Fruit fly (Drosophila melanogaster) whole organism, embryonic: ENCODE results near the gene CG34265.

Source experiments
- Abd-B ChIP-seq: fragments of 200-800 bp; sonication (Bioruptor generic); optimal IDR thresholded peaks from 2 replicates; lab custom pipeline; 2018; ENCODE audit warnings: missing biosample characterization, mild to moderate bottlenecking, missing genetic modification characterization, moderate library complexity
- Antp ChIP-seq: fragments of 200-800 bp; sonication (Bioruptor generic); optimal IDR thresholded peaks from 3 replicates; lab custom pipeline; 2016; ENCODE audit warnings: missing biosample characterization, missing genetic modification characterization
- Bdp1 ChIP-seq: fragments of 200-800 bp; sonication (Bioruptor generic); optimal IDR thresholded peaks from 3 replicates; lab custom pipeline; 2016; ENCODE audit warnings: missing biosample characterization, missing genetic modification characterization
- CG10979 ChIP-seq: fragments of 200-800 bp; sonication (Bioruptor generic); optimal IDR thresholded peaks from 2 replicates; lab custom pipeline; 2018; ENCODE audit warnings: missing biosample characterization, mild to moderate bottlenecking, missing genetic modification characterization, moderate library complexity
- CG11456 ChIP-seq: fragments of 200-800 bp; sonication (Bioruptor generic); IDR thresholded peaks from 3 replicates; pipeline ENCODE4 v1.3.6; 2022; ENCODE audit warnings: missing biosample characterization, missing genetic modification characterization
- CG11695 ChIP-seq: fragments of 200-800 bp; sonication (Bioruptor generic); IDR thresholded peaks from 3 replicates; pipeline ENCODE4 v1.3.6; 2022; ENCODE audit warnings: missing biosample characterization, missing genetic modification characterization
- CG13296 ChIP-seq: fragments of 200-800 bp; sonication (Bioruptor generic); optimal IDR thresholded peaks from 3 replicates; lab custom pipeline; 2018; ENCODE audit warnings: missing biosample characterization, mild to moderate bottlenecking, missing genetic modification characterization
- CG1647 ChIP-seq: fragments of 200-800 bp; sonication (Bioruptor generic); optimal IDR thresholded peaks from 3 replicates; lab custom pipeline; 2016; ENCODE audit warnings: missing biosample characterization, missing genetic modification characterization
- CG16779 ChIP-seq: fragments of 200-800 bp; sonication (Bioruptor generic); IDR thresholded peaks from 2 replicates; pipeline ENCODE4 v1.3.6; 2022; ENCODE audit warnings: missing biosample characterization, missing genetic modification characterization
- CG16863 ChIP-seq: fragments of 200-800 bp; sonication (Bioruptor generic); optimal IDR thresholded peaks from 3 replicates; lab custom pipeline; 2016; ENCODE audit warnings: missing biosample characterization, missing genetic modification characterization
- CG17361 ChIP-seq: fragments of 200-800 bp; sonication (Bioruptor generic); IDR thresholded peaks from 3 replicates; pipeline ENCODE4 v1.3.6; 2022; ENCODE audit warnings: missing biosample characterization, missing genetic modification characterization
- CG31365 ChIP-seq: fragments of 200-800 bp; sonication (Bioruptor generic); optimal IDR thresholded peaks from 2 replicates; lab custom pipeline; 2018; ENCODE audit warnings: missing biosample characterization, mild to moderate bottlenecking, missing genetic modification characterization
- CG31388 ChIP-seq: fragments of 200-800 bp; sonication (Bioruptor generic); optimal IDR thresholded peaks from 2 replicates; lab custom pipeline; 2016; ENCODE audit warnings: missing biosample characterization, missing genetic modification characterization
- CG31441 ChIP-seq: fragments of 200-800 bp; sonication (Bioruptor generic); IDR thresholded peaks from 2 replicates; pipeline ENCODE4 v1.3.6; 2022; ENCODE audit warnings: missing biosample characterization, missing genetic modification characterization
- CG3726 ChIP-seq: fragments of 200-800 bp; sonication (Bioruptor generic); IDR thresholded peaks from 3 replicates; pipeline ENCODE4, ENCODE4 v1.3.6; 2022; ENCODE audit warnings: missing biosample characterization, missing genetic modification characterization
- CG7745 ChIP-seq: fragments of 200-800 bp; sonication (Bioruptor generic); optimal IDR thresholded peaks from 2 replicates; lab custom pipeline; 2018; ENCODE audit warnings: missing biosample characterization, mild to moderate bottlenecking, missing genetic modification characterization, moderate library complexity
- CG7786 ChIP-seq: fragments of 200-800 bp; sonication (Bioruptor generic); optimal IDR thresholded peaks from 2 replicates; lab custom pipeline; 2016; ENCODE audit warnings: missing biosample characterization, missing genetic modification characterization
- CG9797 ChIP-seq: fragments of 200-800 bp; sonication (Bioruptor generic); optimal IDR thresholded peaks from 3 replicates; lab custom pipeline; 2018; ENCODE audit warnings: missing biosample characterization, mild to moderate bottlenecking, missing genetic modification characterization
- Dbx ChIP-seq: fragments of 200-800 bp; sonication (Bioruptor generic); IDR thresholded peaks from 3 replicates; pipeline ENCODE4 v1.3.6; 2022; ENCODE audit warnings: missing biosample characterization, missing genetic modification characterization
- Doc2 ChIP-seq: fragments of 200-800 bp; sonication (Bioruptor generic); IDR thresholded peaks from 2 replicates; pipeline ENCODE4 v1.3.6; 2022; ENCODE audit warnings: missing biosample characterization, missing genetic modification characterization
- Fer1 ChIP-seq: fragments of 200-800 bp; sonication (Bioruptor generic); optimal IDR thresholded peaks from 2 replicates; lab custom pipeline; 2017; ENCODE audit warnings: missing biosample characterization, mild to moderate bottlenecking, missing genetic modification characterization
- HLHmδ ChIP-seq: fragments of 200-800 bp; sonication (Bioruptor generic); optimal IDR thresholded peaks from 2 replicates; lab custom pipeline; 2018; ENCODE audit warnings: missing biosample characterization, mild to moderate bottlenecking, missing genetic modification characterization, moderate library complexity
- Hand ChIP-seq: fragments of 200-800 bp; sonication (Bioruptor generic); optimal IDR thresholded peaks from 2 replicates; lab custom pipeline; 2017; ENCODE audit warnings: mild to moderate bottlenecking, missing biosample characterization, missing genetic modification reagents, missing genetic modification characterization
- HmgZ ChIP-seq: fragments of 200-800 bp; sonication (Bioruptor generic); optimal IDR thresholded peaks from 2 replicates; lab custom pipeline; 2018; ENCODE audit warnings: missing biosample characterization, mild to moderate bottlenecking, missing genetic modification characterization
- Hr78 ChIP-seq, 2 experiments: fragments of 200-800 bp in 1 of 2; fragments of >200 bp in 1 of 2; sonication (Bioruptor generic) in 1 of 2; optimal IDR thresholded peaks; 2 replicates each; lab custom pipeline; 2017 to 2019; ENCODE audit warnings: missing biosample characterization in 2 of 2, missing genetic modification characterization in 2 of 2, mild to moderate bottlenecking in 1 of 2, moderate library complexity in 1 of 2
- Lim3 ChIP-seq: fragments of 200-800 bp; sonication (Bioruptor generic); IDR thresholded peaks from 2 replicates; pipeline ENCODE4 v1.3.6; 2022; ENCODE audit warnings: missing biosample characterization, missing genetic modification characterization
- Lpt ChIP-seq: fragments of >200 bp; optimal IDR thresholded peaks from 2 replicates; lab custom pipeline; 2018; ENCODE audit warnings: missing biosample characterization, missing genetic modification characterization
- NK7.1 ChIP-seq: fragments of 200-800 bp; sonication (Bioruptor generic); optimal IDR thresholded peaks from 3 replicates; lab custom pipeline; 2016; ENCODE audit warnings: missing biosample characterization, missing genetic modification characterization
- Opbp ChIP-seq: fragments of 200-800 bp; sonication (Bioruptor generic); IDR thresholded peaks from 3 replicates; pipeline ENCODE4 v1.3.6; 2022; ENCODE audit warnings: missing biosample characterization, missing genetic modification characterization; ENCODE audit not compliant: partially characterized antibody
- Side ChIP-seq: fragments of 200-800 bp; sonication (Bioruptor generic); optimal IDR thresholded peaks from 2 replicates; lab custom pipeline; 2016; ENCODE audit warnings: missing biosample characterization, missing genetic modification characterization
- Sox102F ChIP-seq: fragments of 200-800 bp; sonication (Bioruptor generic); optimal IDR thresholded peaks from 2 replicates; lab custom pipeline; 2018; ENCODE audit warnings: missing biosample characterization, mild to moderate bottlenecking, missing genetic modification characterization, moderate library complexity
- Taf1 ChIP-seq: fragments of 200-800 bp; sonication (Bioruptor generic); IDR thresholded peaks from 2 replicates; pipeline ENCODE4 v1.3.6; 2022; ENCODE audit warnings: missing biosample characterization, missing genetic modification characterization
- ap ChIP-seq: fragments of 200-800 bp; sonication (Bioruptor generic); IDR thresholded peaks from 2 replicates; pipeline ENCODE4 v1.3.6; 2022; ENCODE audit warnings: missing biosample characterization, missing genetic modification characterization
- ash1 ChIP-seq: fragments of 200-800 bp; sonication (Bioruptor generic); optimal IDR thresholded peaks from 2 replicates; lab custom pipeline; 2018; ENCODE audit warnings: missing biosample characterization, mild to moderate bottlenecking, missing genetic modification characterization
- en ChIP-seq: fragments of 200-800 bp; sonication (Bioruptor generic); optimal IDR thresholded peaks from 2 replicates; lab custom pipeline; 2016; ENCODE audit warnings: missing biosample characterization, missing genetic modification characterization
- esg ChIP-seq: fragments of 200-800 bp; sonication (Bioruptor generic); conservative IDR thresholded peaks from 2 replicates; pipeline ENCODE4 v1.3.6; 2022; ENCODE audit warnings: missing biosample characterization, missing genetic modification characterization
- fd102C ChIP-seq: fragments of 200-800 bp; sonication (Bioruptor generic); optimal IDR thresholded peaks from 2 replicates; lab custom pipeline; 2018; ENCODE audit warnings: missing biosample characterization, mild to moderate bottlenecking, missing genetic modification characterization, moderate library complexity
- gcm ChIP-seq: fragments of 200-800 bp; sonication (Bioruptor generic); optimal IDR thresholded peaks from 2 replicates; lab custom pipeline; 2019; ENCODE audit warnings: missing biosample characterization, mild to moderate bottlenecking, missing genetic modification characterization, moderate library complexity
- gfzf ChIP-seq: fragments of 200-800 bp; sonication (Bioruptor generic); optimal IDR thresholded peaks from 2 replicates; lab custom pipeline; 2016; ENCODE audit warnings: missing biosample characterization, mild to moderate bottlenecking, missing genetic modification characterization, moderate library complexity
- grn ChIP-seq: fragments of 200-800 bp; sonication (Bioruptor generic); optimal IDR thresholded peaks from 3 replicates; lab custom pipeline; 2017; ENCODE audit warnings: missing biosample characterization, missing genetic modification characterization
- kay ChIP-seq: fragments of 200-800 bp; sonication (Bioruptor generic); optimal IDR thresholded peaks from 2 replicates; lab custom pipeline; 2016; ENCODE audit warnings: missing biosample characterization, missing genetic modification characterization
- odd ChIP-seq: fragments of 200-800 bp; sonication (Bioruptor generic); optimal IDR thresholded peaks from 2 replicates; lab custom pipeline; 2017; ENCODE audit warnings: missing biosample characterization, mild to moderate bottlenecking, missing genetic modification characterization
- peb ChIP-seq: fragments of 200-800 bp; sonication (Bioruptor generic); IDR thresholded peaks from 2 replicates; pipeline ENCODE4 v1.3.6; 2022; ENCODE audit warnings: missing biosample characterization, missing genetic modification characterization
- ro ChIP-seq: fragments of 200-800 bp; sonication (Bioruptor generic); IDR thresholded peaks from 2 replicates; pipeline ENCODE4 v1.3.6; 2022; ENCODE audit warnings: missing biosample characterization, missing genetic modification characterization
- seq ChIP-seq: fragments of 200-800 bp; sonication (Bioruptor generic); IDR thresholded peaks from 2 replicates; pipeline ENCODE4 v1.3.6; 2022; ENCODE audit warnings: missing biosample characterization, missing genetic modification characterization
- sima ChIP-seq: fragments of 200-800 bp; sonication (Bioruptor generic); optimal IDR thresholded peaks from 2 replicates; lab custom pipeline; 2016; ENCODE audit warnings: missing biosample characterization, missing genetic modification characterization
- stc ChIP-seq: fragments of 200-800 bp; sonication (Bioruptor generic); IDR thresholded peaks from 2 replicates; pipeline ENCODE4 v1.3.6; 2022; ENCODE audit warnings: missing biosample characterization, missing genetic modification characterization
- ttk ChIP-seq: fragments of 200-800 bp; sonication (Bioruptor generic); IDR thresholded peaks from 2 replicates; pipeline ENCODE4 v2.1.2; 2022; ENCODE audit warnings: missing biosample characterization, missing genetic modification characterization
- tup ChIP-seq: fragments of 200-800 bp; sonication (Bioruptor generic); optimal IDR thresholded peaks from 2 replicates; lab custom pipeline; 2016; ENCODE audit warnings: missing biosample characterization, mild to moderate bottlenecking, missing genetic modification characterization, moderate library complexity
- twi ChIP-seq: fragments of 200-800 bp; optimal IDR thresholded peaks from 2 replicates; lab custom pipeline; 2019; ENCODE audit warnings: missing biosample characterization, mild to moderate bottlenecking, missing genetic modification characterization, moderate library complexity
- wor ChIP-seq: fragments of 200-800 bp; sonication (Bioruptor generic); IDR thresholded peaks from 2 replicates; pipeline ENCODE4 v1.3.6; 2022; ENCODE audit warnings: missing biosample characterization, missing genetic modification characterization

Gene CG34265

dm6 chr3L:3301171-3301738 lies 33.0 kb downstream of the CG34265 start (continued):
- TF ChIP-seq Antp (GFP tag; lab: Kevin White, UChicago) = peak; percentile 82
- TF ChIP-seq seq = peak; percentile 93
- peak; percentile 85 for TF ChIP-seq Abd-B (GFP tag; lab: Kevin White, UChicago)
- peak; percentile 94 for TF ChIP-seq CG17361 (GFP tag; lab: Robert Waterston, UW)
- peak; percentile 94 for TF ChIP-seq CG13296 (GFP tag; lab: Kevin White, UChicago)
- TF ChIP-seq CG16779 (GFP tag; lab: Robert Waterston, UW) = peak; percentile 61; the same call in 1 of the 2 replicates
- peak; percentile 95 for TF ChIP-seq stc (GFP tag; lab: Robert Waterston, UW)
- peak; percentile 84 for TF ChIP-seq kay (GFP tag; lab: Kevin White, UChicago)
- TF ChIP-seq Hr78 (GFP tag; optimal IDR thresholded peaks at IDR 0.05; lab: Kevin White, UChicago) = peak in 1 of 2 experiments; percentile 41
- TF ChIP-seq CG31441 (GFP tag; lab: Robert Waterston, UW) = peak; percentile 95
- peak; percentile 91 for TF ChIP-seq grn (GFP tag; lab: Kevin White, UChicago)
- TF ChIP-seq Lim3 (GFP tag; lab: Robert Waterston, UW) = peak; percentile 75; the same call in 1 of the 2 replicates
- peak; percentile 75 for TF ChIP-seq twi
- peak; percentile 85 for TF ChIP-seq CG1647 (GFP tag; lab: Kevin White, UChicago)
- TF ChIP-seq CG9797 (GFP tag; lab: Kevin White, UChicago) = no peak
- peak; percentile 91 for TF ChIP-seq HmgZ (tag; lab: Kevin White, UChicago)
- TF ChIP-seq Dbx (GFP tag; lab: Robert Waterston, UW) = peak; percentile 90
- peak; percentile 38 for TF ChIP-seq fd102C (GFP tag; lab: Kevin White, UChicago)
- peak; percentile 42 for TF ChIP-seq CG7745 (tag; lab: Kevin White, UChicago)
- TF ChIP-seq peb = peak; percentile 82
- TF ChIP-seq CG3726 (GFP tag; lab: Robert Waterston, UW) = peak; percentile 85
- TF ChIP-seq odd (GFP tag; lab: Kevin White, UChicago) = peak; percentile 91
- TF ChIP-seq Sox102F (GFP tag; lab: Kevin White, UChicago) = peak; percentile 94
- peak; percentile 80 for TF ChIP-seq sima (GFP tag; lab: Kevin White, UChicago)
- TF ChIP-seq gcm (GFP tag; lab: Kevin White, UChicago) = peak; percentile 93
- TF ChIP-seq gfzf (GFP tag; lab: Kevin White, UChicago) = no peak
- peak; percentile 92 for TF ChIP-seq CG10979
- TF ChIP-seq CG16863 (GFP tag; lab: Kevin White, UChicago) = peak; percentile 88
- TF ChIP-seq CG31365 (tag; lab: Kevin White, UChicago) = peak; percentile 68
- peak; percentile 92 for TF ChIP-seq en
- TF ChIP-seq Bdp1 (GFP tag; lab: Kevin White, UChicago) = peak; percentile 77
- TF ChIP-seq Doc2 (GFP tag; lab: Robert Waterston, UW) = no peak
- TF ChIP-seq Opbp (GFP tag; lab: Robert Waterston, UW) = no peak
- peak; percentile 89 for TF ChIP-seq wor
- peak; percentile 86 for TF ChIP-seq CG7786 (GFP tag; lab: Kevin White, UChicago)
- peak; percentile 84 for TF ChIP-seq Side (GFP tag; lab: Kevin White, UChicago)
- TF ChIP-seq ash1 (GFP tag; lab: Kevin White, UChicago) = no peak
- peak; percentile 90 for TF ChIP-seq ap (GFP tag; lab: Robert Waterston, UW)
- peak; percentile 96 for TF ChIP-seq Fer1 (GFP tag; lab: Kevin White, UChicago)
- peak; percentile 94 for TF ChIP-seq CG11695 (GFP tag; lab: Robert Waterston, UW)
- TF ChIP-seq CG31388 (GFP tag; lab: Kevin White, UChicago) = peak; percentile 85
- TF ChIP-seq tup = peak; percentile 77
- peak; percentile 71 for TF ChIP-seq Taf1 (GFP tag; lab: Robert Waterston, UW)
- TF ChIP-seq Hand (GFP tag; lab: Kevin White, UChicago) = peak; percentile 77
- peak; percentile 90 for TF ChIP-seq NK7.1 (GFP tag; lab: Kevin White, UChicago)
- TF ChIP-seq Lpt (GFP tag; lab: Kevin White, UChicago) = no peak
- TF ChIP-seq esg (GFP tag; lab: Robert Waterston, UW) = peak; percentile 89
- TF ChIP-seq HLHmδ (GFP tag; lab: Kevin White, UChicago) = no peak
- peak; percentile 81 for TF ChIP-seq CG11456
- peak; percentile 85 for TF ChIP-seq ttk (GFP tag; lab: Robert Waterston, UW)
- peak; percentile 82 for TF ChIP-seq ro (GFP tag; lab: Robert Waterston, UW)
